Fruit fly (Drosophila melanogaster): Measurements from ENCODE around the gene CG15754.

CG15754 gene

DNA sequence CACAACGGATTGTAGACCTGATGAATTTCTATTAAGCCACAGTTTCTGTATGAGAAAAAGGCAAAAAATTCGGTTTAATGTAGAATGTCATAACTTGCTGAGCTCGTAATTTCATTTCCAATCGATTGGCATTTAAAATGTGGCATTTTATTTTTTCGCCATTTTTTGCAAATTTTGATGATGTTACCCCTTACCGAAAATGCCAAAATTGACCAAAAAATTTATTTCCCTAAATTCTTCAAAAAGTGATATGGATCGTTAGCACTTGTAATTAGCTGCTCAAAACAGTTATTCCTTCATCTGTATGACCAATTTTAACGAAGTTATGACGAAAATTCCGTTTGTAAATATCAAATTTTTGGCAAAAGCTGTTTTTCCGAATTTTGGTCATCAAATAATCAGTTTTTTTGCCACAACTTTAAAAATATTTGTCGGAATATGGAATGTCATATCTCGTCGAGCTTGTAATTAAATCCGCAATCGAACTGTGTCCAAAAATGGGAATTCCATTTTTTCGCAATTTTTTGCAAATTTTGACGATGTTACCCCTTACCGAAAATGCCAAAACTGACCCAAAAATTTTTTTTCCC is 2.5 kb downstream of the CG15754 start, which contains the start of gene CG44428:
Gene CG44428, minus strand, starts transcription at position 51 of the 590 bp plus-strand sequence.
- no peak for TF ChIP-seq Mio (GFP tag; optimal IDR thresholded peaks at IDR 0.05)
- no peak for TF ChIP-seq sv (GFP tag; optimal IDR thresholded peaks at IDR 0.05)
- peak; percentile 94 for TF ChIP-seq Dfd (GFP tag; optimal IDR thresholded peaks at IDR 0.05)

DNA sequence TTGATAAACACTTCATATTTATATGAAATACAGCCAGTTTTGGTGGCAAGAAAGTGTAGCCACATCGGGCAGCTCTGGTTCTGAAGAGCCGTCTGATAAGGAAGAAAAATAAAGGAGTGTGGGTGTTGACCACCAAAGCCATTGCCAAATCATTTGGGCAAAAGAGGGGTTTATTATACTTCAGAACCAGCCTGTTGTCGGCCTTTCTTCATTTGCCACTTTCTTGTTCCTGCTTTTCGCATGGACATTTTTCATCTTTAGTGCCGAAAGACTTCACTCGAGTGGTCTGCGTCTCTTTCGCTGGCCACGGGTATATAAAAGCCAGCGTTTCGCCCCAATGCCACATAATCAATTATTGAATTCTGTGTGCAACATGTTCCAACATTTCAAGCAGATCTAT is 6.3 kb downstream of the CG15754 start, which contains the start of gene CG15756:
Gene CG15756, plus strand, starts transcription at position 301 of the 400 bp plus-strand sequence.
- TF ChIP-seq Abd-B (GFP tag; optimal IDR thresholded peaks at IDR 0.05): no peak
- no peak for TF ChIP-seq Dfd (GFP tag; optimal IDR thresholded peaks at IDR 0.05)
- no peak for TF ChIP-seq foxo (GFP tag; optimal IDR thresholded peaks at IDR 0.05)
- TF ChIP-seq pan (optimal IDR thresholded peaks at IDR 0.05): no peak
- no peak for TF ChIP-seq Sp1 (GFP tag; optimal IDR thresholded peaks at IDR 0.05)
- TF ChIP-seq GATAd (GFP tag; optimal IDR thresholded peaks at IDR 0.05): no peak

DNA sequence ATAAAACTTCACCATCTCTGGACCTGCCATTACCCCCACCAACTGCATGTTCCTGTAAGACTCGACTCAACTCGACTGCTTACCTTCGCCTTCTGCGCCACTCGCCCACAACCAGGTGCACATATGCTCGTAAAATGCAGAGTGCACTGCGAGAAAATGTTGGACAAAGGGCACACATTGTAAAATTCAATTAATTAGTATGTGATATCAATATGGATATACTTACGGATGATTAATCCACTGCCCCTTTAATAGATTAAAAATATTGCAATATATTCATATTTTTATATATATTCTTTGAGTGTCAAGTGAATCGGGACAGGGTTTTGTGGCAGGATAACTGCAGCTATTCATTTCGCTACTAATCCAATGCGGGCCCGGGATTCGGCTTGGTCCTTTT is 9.0 kb downstream of the CG15754 start:
- TF ChIP-seq Hr78 (GFP tag; optimal IDR thresholded peaks at IDR 0.05): no peak
- no peak for TF ChIP-seq dsf (GFP tag; optimal IDR thresholded peaks at IDR 0.05; ENCODE audit: borderline replicate concordance)
- peak; percentile 6 for TF ChIP-seq OdsH (GFP tag; optimal IDR thresholded peaks at IDR 0.05)
- TF ChIP-seq Abd-B (GFP tag; optimal IDR thresholded peaks at IDR 0.05): no peak
- peak; percentile 31 for TF ChIP-seq h (GFP tag; optimal IDR thresholded peaks at IDR 0.05)
- peak in 1 of 2 experiments; percentile 28 for TF ChIP-seq foxo (GFP tag; optimal IDR thresholded peaks at IDR 0.05)
- peak; percentile 6 for TF ChIP-seq HLH106 (tag; optimal IDR thresholded peaks at IDR 0.05)
- peak; percentile 2 for TF ChIP-seq rgr (GFP tag; optimal IDR thresholded peaks at IDR 0.05)
- no peak for TF ChIP-seq Hr83 (GFP tag; optimal IDR thresholded peaks at IDR 0.05; ENCODE audit: poor library complexity, severe bottlenecking)
- TF ChIP-seq psq (GFP tag; optimal IDR thresholded peaks at IDR 0.05): peak; percentile 17

DNA sequence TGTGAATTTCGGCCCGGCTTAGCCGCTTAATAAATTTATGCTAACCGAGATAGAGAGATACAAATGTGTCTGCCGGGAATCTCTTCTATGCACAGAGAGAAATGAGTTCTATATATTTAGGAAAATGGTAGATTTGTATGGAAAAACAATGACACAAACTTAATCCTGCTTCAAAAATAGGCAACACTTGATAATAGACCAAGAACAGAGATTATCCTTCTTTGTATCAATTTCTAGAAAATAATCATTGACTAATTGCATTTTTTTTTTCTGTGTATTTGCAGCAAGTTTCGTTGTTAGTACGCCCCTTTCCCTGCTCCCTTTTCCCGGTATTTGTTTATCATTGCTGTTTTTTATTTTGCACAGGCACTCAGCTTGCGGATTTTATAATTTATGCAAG is 11.6 kb downstream of the CG15754 start:
- TF ChIP-seq Dfd (GFP tag; optimal IDR thresholded peaks at IDR 0.05): no peak
- TF ChIP-seq HLH106 (tag; optimal IDR thresholded peaks at IDR 0.05): peak; percentile 60
- TF ChIP-seq rgr (GFP tag; optimal IDR thresholded peaks at IDR 0.05): peak; percentile 60
- TF ChIP-seq woc (GFP tag; optimal IDR thresholded peaks at IDR 0.05): peak; percentile 7
- peak; percentile 57 for TF ChIP-seq OdsH (GFP tag; optimal IDR thresholded peaks at IDR 0.05)
- TF ChIP-seq ey (GFP tag; optimal IDR thresholded peaks at IDR 0.05): peak; percentile 64
- no peak for TF ChIP-seq jim (GFP tag; optimal IDR thresholded peaks at IDR 0.05)
- TF ChIP-seq dmrt93B (GFP tag; optimal IDR thresholded peaks at IDR 0.05): peak; percentile 38
- peak; percentile 3 for TF ChIP-seq Sp1 (GFP tag; optimal IDR thresholded peaks at IDR 0.05)
- peak; percentile 13 for TF ChIP-seq psq (GFP tag; optimal IDR thresholded peaks at IDR 0.05)
- no peak for TF ChIP-seq GATAd (GFP tag; optimal IDR thresholded peaks at IDR 0.05)
- peak; percentile 67 for TF ChIP-seq fru (GFP tag; optimal IDR thresholded peaks at IDR 0.05)
- TF ChIP-seq Myc (optimal IDR thresholded peaks at IDR 0.05): no peak
- TF ChIP-seq h (GFP tag; optimal IDR thresholded peaks at IDR 0.05): peak; percentile 60
- peak; percentile 17 for TF ChIP-seq br (GFP tag; optimal IDR thresholded peaks at IDR 0.05)
- TF ChIP-seq Hnf4 (GFP tag; optimal IDR thresholded peaks at IDR 0.05): peak; percentile 65
- no peak for TF ChIP-seq pan (optimal IDR thresholded peaks at IDR 0.05)
- peak in 1 of 2 experiments; percentile 69 for TF ChIP-seq foxo (GFP tag; optimal IDR thresholded peaks at IDR 0.05)

DNA sequence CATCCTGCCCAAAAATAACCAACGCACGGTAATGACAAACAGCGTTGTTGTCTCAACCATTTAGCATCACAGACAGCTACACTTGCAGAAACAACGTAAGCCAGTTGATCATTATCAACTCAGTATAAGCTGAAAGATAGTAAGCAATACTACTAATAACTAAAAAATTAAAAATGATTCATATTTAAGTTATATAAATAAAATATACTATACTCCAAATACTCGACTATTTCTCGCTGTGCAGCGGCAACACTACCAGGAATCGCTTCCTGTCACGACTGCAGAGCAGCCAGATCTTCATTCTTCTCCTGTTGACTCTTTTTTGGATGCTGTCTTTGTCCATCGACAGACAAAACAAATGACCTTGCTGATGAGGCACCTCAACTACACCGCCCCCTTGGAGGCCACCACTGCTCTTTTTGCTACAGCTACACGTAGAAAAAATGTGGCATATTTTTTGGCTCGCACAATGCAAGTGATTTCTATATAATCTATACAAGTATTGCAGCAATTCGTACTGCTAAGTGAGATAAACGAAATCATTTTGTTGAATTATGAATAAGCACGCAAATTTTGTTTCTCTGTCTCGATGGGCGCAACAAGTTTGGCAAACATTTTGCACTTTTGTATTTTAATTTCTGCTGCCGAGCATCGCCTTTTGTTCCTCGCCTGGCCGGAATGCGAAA is 13.3 kb downstream of the CG15754 start:
- TF ChIP-seq sage (GFP tag; optimal IDR thresholded peaks at IDR 0.05) (no peak), Dfd (GFP tag; optimal IDR thresholded peaks at IDR 0.05) (no peak), Myc (optimal IDR thresholded peaks at IDR 0.05) (no peak), Jra (GFP tag; optimal IDR thresholded peaks at IDR 0.05) (no peak), Sp1 (GFP tag; optimal IDR thresholded peaks at IDR 0.05) (peak; percentile 58), h (GFP tag; optimal IDR thresholded peaks at IDR 0.05) (peak; percentile 72), CG32264 (GFP tag; optimal IDR thresholded peaks at IDR 0.05) (peak; percentile 22), tai (GFP tag; optimal IDR thresholded peaks at IDR 0.05) (no peak), CrebA (GFP tag; optimal IDR thresholded peaks at IDR 0.05; ENCODE audit: borderline replicate concordance) (no peak), rgr (GFP tag; optimal IDR thresholded peaks at IDR 0.05) (peak; percentile 63), Hr83 (GFP tag; optimal IDR thresholded peaks at IDR 0.05; ENCODE audit: poor library complexity, severe bottlenecking) (no peak), N (GFP tag; optimal IDR thresholded peaks at IDR 0.05) (no peak), Hnf4 (GFP tag; optimal IDR thresholded peaks at IDR 0.05) (peak; percentile 59), OdsH (GFP tag; optimal IDR thresholded peaks at IDR 0.05) (peak; percentile 37), br (GFP tag; optimal IDR thresholded peaks at IDR 0.05) (peak; percentile 63), Vsx2 (GFP tag; optimal IDR thresholded peaks at IDR 0.05; ENCODE audit: partially characterized antibody) (no peak), Rel (GFP tag; optimal IDR thresholded peaks at IDR 0.05) (no peak), Rel (tag; optimal IDR thresholded peaks at IDR 0.05) (no peak), pan (optimal IDR thresholded peaks at IDR 0.05) (no peak), CG9705 (GFP tag; optimal IDR thresholded peaks at IDR 0.05) (peak; percentile 23), foxo (GFP tag; optimal IDR thresholded peaks at IDR 0.05) (peak in 1 of 2 experiments; percentile 70), psq (GFP tag; optimal IDR thresholded peaks at IDR 0.05) (peak; percentile 51), dmrt93B (GFP tag; optimal IDR thresholded peaks at IDR 0.05) (peak; percentile 33), Mio (GFP tag; optimal IDR thresholded peaks at IDR 0.05) (no peak), ey (GFP tag; optimal IDR thresholded peaks at IDR 0.05) (peak; percentile 69), GATAd (GFP tag; optimal IDR thresholded peaks at IDR 0.05) (no peak), woc (GFP tag; optimal IDR thresholded peaks at IDR 0.05) (peak; percentile 66), usp (GFP tag; optimal IDR thresholded peaks at IDR 0.05) (no peak), HLH106 (tag; optimal IDR thresholded peaks at IDR 0.05) (peak; percentile 70), Hr78 (GFP tag; optimal IDR thresholded peaks at IDR 0.05) (no peak), Dif (GFP tag; optimal IDR thresholded peaks at IDR 0.05; ENCODE audit: partially characterized antibody) (no peak)

Measured in whole organism, wandering third instar larva.